Worm (Caenorhabditis elegans): ENCODE data around the gene W04H10.6.

Gene W04H10.6

ce11 chrII:580189-580643, 28.0 kb downstream of the W04H10.6 start, which contains the start of the genes cdc-37 and W08F4.3 (continued):
- TF ChIP-seq efl-1 (GFP tag; optimal IDR thresholded peaks at IDR 0.05) (peak; percentile 90), dpff-1 (tag; optimal IDR thresholded peaks at IDR 0.05) (no peak), F57A8.1 (GFP tag; optimal IDR thresholded peaks at IDR 0.05) (no peak), C17E4.6 (GFP tag; IDR thresholded peaks at IDR 0.05) (no peak), repo-1 (tag; optimal IDR thresholded peaks at IDR 0.05) (no peak), hsf-1 (GFP tag; IDR thresholded peaks at IDR 0.05) (no peak), ceh-100 (GFP tag; IDR thresholded peaks at IDR 0.05) (no peak), F55B11.4 (tag; optimal IDR thresholded peaks at IDR 0.05; ENCODE audit: borderline replicate concordance, insufficient read depth) (no peak), F10E7.11 (tag; optimal IDR thresholded peaks at IDR 0.05) (no peak), ztf-28 (GFP tag; IDR thresholded peaks at IDR 0.05) (no peak), ceh-91 (GFP tag; IDR thresholded peaks at IDR 0.05) (peak; percentile 69), nfya-1 (tag; optimal IDR thresholded peaks at IDR 0.05; ENCODE audit: borderline replicate concordance, insufficient read depth) (no peak), unc-62 (GFP tag; optimal IDR thresholded peaks at IDR 0.05) (no peak), ztf-6 (GFP tag; IDR thresholded peaks at IDR 0.05) (no peak), attf-6 (GFP tag; IDR thresholded peaks at IDR 0.05) (no peak), egrh-3 (GFP tag; IDR thresholded peaks at IDR 0.05) (no peak), B0035.1 (tag; optimal IDR thresholded peaks at IDR 0.05) (no peak), lin-40 (tag; optimal IDR thresholded peaks at IDR 0.05) (no peak), tbx-9 (tag; optimal IDR thresholded peaks at IDR 0.05; ENCODE audit: borderline replicate concordance) (no peak)

- TF ChIP-seq F39B2.1 (GFP tag; IDR thresholded peaks at IDR 0.05) = no peak
- TF ChIP-seq sea-2 (GFP tag; IDR thresholded peaks at IDR 0.05) = no peak
- TF ChIP-seq zfh-2 (GFP tag; conservative IDR thresholded peaks at IDR 0.05) = peak; percentile 33; the same call in 1 of the 2 replicates
- no peak for TF ChIP-seq gei-17 (GFP tag; optimal IDR thresholded peaks at IDR 0.05)
- 0 out of 2 replicates have a peak, but pooled peaks have one; percentile 3 for TF ChIP-seq lin-26 (GFP tag; IDR thresholded peaks at IDR 0.05)
- TF ChIP-seq pha-4 (tag; optimal IDR thresholded peaks at IDR 0.05) = no peak
- no peak for TF ChIP-seq hmg-20 (GFP tag; IDR thresholded peaks at IDR 0.05)
- no peak for TF ChIP-seq ceh-100 (GFP tag; IDR thresholded peaks at IDR 0.05)
Observed at ce11 chrII:578803-579202, 29.4 kb downstream of the W04H10.6 start.

DNA sequence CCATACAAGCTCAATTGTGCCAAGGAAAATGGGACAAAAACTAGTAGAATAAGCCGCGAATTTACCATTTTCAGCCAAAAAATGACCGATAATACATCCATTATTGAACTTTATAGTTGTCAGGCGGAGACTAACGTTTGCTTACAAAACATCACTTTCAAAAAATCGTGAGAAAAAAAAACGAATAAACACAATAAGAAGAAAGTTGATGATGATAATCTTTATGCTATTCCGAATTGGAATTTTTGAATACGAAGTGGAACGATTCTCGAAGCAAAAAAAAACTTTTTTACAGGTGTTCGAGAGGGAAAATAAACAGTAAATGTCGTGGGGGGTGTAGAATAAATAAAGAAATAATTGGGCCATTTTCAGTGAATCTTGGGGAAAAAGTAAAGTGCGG, 30.6 kb downstream of the W04H10.6 start, which contains the start of gene W08F4.7:
TSS of gene W08F4.7 (minus strand) at position 101 of the 400 bp plus-strand sequence.
- TF ChIP-seq madf-6 (GFP tag; IDR thresholded peaks at IDR 0.05) (0 out of 2 replicates have a peak, but pooled peaks have one; percentile 1), pbrm-1 (GFP tag; IDR thresholded peaks at IDR 0.05) (no peak), ccch-3 (GFP tag; optimal IDR thresholded peaks at IDR 0.05) (no peak), Y79H2A.3 (GFP tag; conservative IDR thresholded peaks at IDR 0.05) (no peak), ztf-18 (tag; optimal IDR thresholded peaks at IDR 0.05) (no peak), snpc-1.3 (tag; optimal IDR thresholded peaks at IDR 0.05; ENCODE audit: insufficient read depth) (peak; percentile 48), Y53G8AR.9 (GFP tag; conservative IDR thresholded peaks at IDR 0.05) (no peak), snpc-3.4 (tag; optimal IDR thresholded peaks at IDR 0.05) (peak; percentile 30), ama-1 (optimal IDR thresholded peaks at IDR 0.05) (no peak), ama-1 (GFP tag; optimal IDR thresholded peaks at IDR 0.05) (peak in 1 of 2 experiments; percentile 38), ceh-58 (GFP tag; IDR thresholded peaks at IDR 0.05) (no peak), ekl-4 (GFP tag; IDR thresholded peaks at IDR 0.05) (0 out of 2 replicates have a peak, but pooled peaks have one; percentile 12), B0336.3 (GFP tag; IDR thresholded peaks at IDR 0.05) (peak; percentile 26; the same call in 1 of the 2 replicates), hrde-1 (tag; optimal IDR thresholded peaks at IDR 0.05; ENCODE audit: borderline replicate concordance) (peak; percentile 42), hsf-1 (GFP tag; IDR thresholded peaks at IDR 0.05) (no peak)
